Worm (Caenorhabditis elegans) whole organism, L4 larva: ENCODE results near the gene T08G5.3.
"Not testable (repeated sequence)": the region's sequence is repeated elsewhere in the genome, so short reads cannot be mapped to it uniquely, and the experiment has no call there.

Source experiments
- R02D3.7 ChIP-seq: fragments of 150-350 bp; sonication (generic microtip); optimal IDR thresholded peaks from 3 replicates; lab custom pipeline; 2014; ENCODE audit warnings: missing biosample characterization, missing genetic modification characterization
- ceh-82 ChIP-seq: sonication (generic microtip); optimal IDR thresholded peaks from 2 replicates; lab custom pipeline; 2017; ENCODE audit warnings: missing biosample characterization, missing genetic modification characterization
- lin-15B ChIP-seq: fragments of 150-350 bp; sonication (generic microtip); optimal IDR thresholded peaks from 3 replicates; lab custom pipeline; 2014; ENCODE audit warnings: missing biosample characterization, missing genetic modification characterization
- mxl-2 ChIP-seq: fragments of 200-800 bp; sonication (Bioruptor generic); conservative IDR thresholded peaks from 2 replicates; pipeline ENCODE4 v1.3.6; 2022; ENCODE audit warnings: missing genetic modification reagents, missing genetic modification characterization, missing compliant biosample characterization
- nhr-11 ChIP-seq: fragments of 150-350 bp; optimal IDR thresholded peaks from 2 replicates; lab custom pipeline; 2014; ENCODE audit warnings: missing biosample characterization, missing genetic modification characterization
- unc-62 ChIP-seq, 3 experiments: fragments of 150-350 bp in 1 of 3; sonication (generic microtip); optimal IDR thresholded peaks in 2 of 3; peaks in 1 of 3; 1 replicate in 1 of 3; 2 replicates in 2 of 3; lab custom pipeline; 2014 to 2017; ENCODE audit warnings: missing biosample characterization in 3 of 3, missing genetic modification characterization in 3 of 3, missing genetic modification reagents in 3 of 3, missing genotype in 1 of 3
- ztf-11 ChIP-seq: fragments of 150-350 bp; optimal IDR thresholded peaks from 2 replicates; lab custom pipeline; 2014; ENCODE audit warnings: missing biosample characterization, missing genetic modification characterization

DNA sequence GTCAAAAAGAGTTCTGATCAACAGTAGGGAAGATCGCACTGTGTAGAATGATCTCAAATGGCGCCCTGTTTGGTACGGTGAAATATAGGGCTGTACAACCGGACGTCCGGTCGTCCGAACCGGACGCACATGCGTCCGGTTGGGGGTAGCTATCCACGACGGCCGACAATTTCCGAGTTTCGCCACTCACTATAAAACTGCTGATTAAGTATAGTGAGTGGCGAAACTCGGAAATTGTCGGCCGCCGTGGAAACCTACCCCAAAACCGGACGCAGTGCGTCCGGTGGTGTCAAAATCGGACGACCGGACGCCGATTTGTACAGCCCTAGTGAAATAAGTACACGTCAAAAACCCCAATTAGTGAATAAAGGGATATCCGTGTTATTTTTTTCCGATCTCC lies 35.3 kb downstream of the T08G5.3 start:
- not testable (repeated sequence) for TF ChIP-seq nhr-11; mxl-2 (GFP tag; lab: Robert Waterston, UW); lin-15B (tag; lab: Kevin White, UChicago); unc-62 (GFP tag; optimal IDR thresholded peaks at IDR 0.05 in 1 of 2; lab: Kevin White, UChicago); unc-62 (tag; optimal IDR thresholded peaks at IDR 0.05; lab: Kevin White, UChicago); ztf-11; ceh-82 (tag; lab: Kevin White, UChicago); R02D3.7
